Fruit fly (Drosophila melanogaster) whole organism, prepupa: Measurements from ENCODE around the gene tll.

Experiments
- CG10669 ChIP-seq: fragments of 200-800 bp; sonication (Bioruptor generic); optimal IDR thresholded peaks from 3 replicates; lab custom pipeline; 2018; ENCODE audit warnings: missing biosample characterization, mild to moderate bottlenecking, missing genetic modification characterization, moderate library complexity
- CG11902 ChIP-seq: fragments of 200-800 bp; sonication (Bioruptor generic); optimal IDR thresholded peaks from 3 replicates; lab custom pipeline; 2016; ENCODE audit warnings: missing biosample characterization, missing genetic modification characterization
- CG1621 ChIP-seq: fragments of 200-800 bp; sonication (Bioruptor generic); optimal IDR thresholded peaks from 3 replicates; lab custom pipeline; 2018; ENCODE audit warnings: missing biosample characterization, mild to moderate bottlenecking, missing genetic modification characterization
- CG31627 ChIP-seq: fragments of 200-800 bp; sonication (Bioruptor generic); optimal IDR thresholded peaks from 3 replicates; lab custom pipeline; 2016; ENCODE audit warnings: missing biosample characterization, missing genetic modification characterization
- CG3919 ChIP-seq: fragments of 200-800 bp; sonication (Bioruptor generic); optimal IDR thresholded peaks from 3 replicates; lab custom pipeline; 2016; ENCODE audit warnings: missing biosample characterization, missing genetic modification characterization
- CG7368 ChIP-seq: fragments of 200-800 bp; sonication (Bioruptor generic); optimal IDR thresholded peaks from 3 replicates; lab custom pipeline; 2016; ENCODE audit warnings: missing biosample characterization, missing genetic modification characterization
- CG9139 ChIP-seq: fragments of 200-800 bp; sonication (Bioruptor generic); optimal IDR thresholded peaks from 3 replicates; lab custom pipeline; 2017; ENCODE audit warnings: missing biosample characterization, mild to moderate bottlenecking, missing genetic modification characterization
- Lpt ChIP-seq: fragments of 200-800 bp; sonication (Bioruptor generic); optimal IDR thresholded peaks from 3 replicates; lab custom pipeline; 2016; ENCODE audit warnings: missing biosample characterization, missing genetic modification characterization
- OdsH ChIP-seq: fragments of 200-800 bp; sonication (Bioruptor generic); optimal IDR thresholded peaks from 3 replicates; lab custom pipeline; 2016; ENCODE audit warnings: missing biosample characterization, missing genetic modification characterization
- dsx ChIP-seq: fragments of 200-800 bp; optimal IDR thresholded peaks from 3 replicates; lab custom pipeline; 2019; ENCODE audit warnings: missing biosample characterization, mild to moderate bottlenecking, missing genetic modification characterization, moderate library complexity; ENCODE audit not compliant: poor library complexity, severe bottlenecking
- eg ChIP-seq: fragments of 200-800 bp; sonication (Bioruptor generic); IDR thresholded peaks from 3 replicates; pipeline ENCODE4 v1.3.6; 2022; ENCODE audit warnings: missing biosample characterization, missing genetic modification characterization
- net ChIP-seq: fragments of 200-800 bp; sonication (Bioruptor generic); optimal IDR thresholded peaks from 3 replicates; lab custom pipeline; 2016; ENCODE audit warnings: missing biosample characterization, missing genetic modification characterization

- TF ChIP-seq Lpt (GFP tag; lab: Kevin White, UChicago): no peak
- no peak for TF ChIP-seq CG11902
- no peak for TF ChIP-seq CG3919
- no peak for TF ChIP-seq eg (GFP tag; lab: Robert Waterston, UW)
- TF ChIP-seq CG31627 (GFP tag; lab: Kevin White, UChicago): no peak
- no peak for TF ChIP-seq net (GFP tag; lab: Kevin White, UChicago)
- TF ChIP-seq CG1621 (tag; lab: Kevin White, UChicago): no peak
- no peak for TF ChIP-seq CG9139 (GFP tag; lab: Kevin White, UChicago)
- no peak for TF ChIP-seq OdsH (GFP tag; lab: Kevin White, UChicago)
- TF ChIP-seq CG10669: no peak
- no peak for TF ChIP-seq CG7368 (GFP tag; lab: Kevin White, UChicago)
- TF ChIP-seq dsx (GFP tag; lab: Kevin White, UChicago): no peak
Measured at dm6 chr3R:30870317-30870878, 18.3 kb downstream of the tll start.
